Worm (Caenorhabditis elegans) whole organism, young adult: Measurements from ENCODE around the gene F54D10.5.

ENCODE experiments used
- B0261.1 ChIP-seq: sonication (generic microtip); optimal IDR thresholded peaks from 2 replicates; lab custom pipeline; 2016; ENCODE audit warnings: mild to moderate bottlenecking, missing genetic modification characterization, moderate library complexity, missing compliant biosample characterization
- C06A6.2 ChIP-seq: fragments of 200-800 bp; sonication (Bioruptor generic); conservative IDR thresholded peaks from 2 replicates; pipeline ENCODE4 v1.3.6; 2022; ENCODE audit warnings: missing genetic modification characterization, missing compliant biosample characterization
- C17E4.6 ChIP-seq: fragments of 200-800 bp; sonication (Bioruptor generic); IDR thresholded peaks from 2 replicates; pipeline ENCODE4 v1.3.6; 2022; ENCODE audit warnings: missing genetic modification reagents, missing genetic modification characterization, missing compliant biosample characterization
- F39B2.1 ChIP-seq: fragments of 200-800 bp; sonication (Bioruptor generic); IDR thresholded peaks from 2 replicates; pipeline ENCODE4 v1.3.6; 2022; ENCODE audit warnings: missing genetic modification reagents, missing genetic modification characterization, missing compliant biosample characterization
- F57A8.1 ChIP-seq: fragments of 200-800 bp; sonication (Bioruptor generic); optimal IDR thresholded peaks from 2 replicates; lab custom pipeline; 2018; ENCODE audit warnings: mild to moderate bottlenecking, missing genetic modification characterization, moderate library complexity, missing compliant biosample characterization
- K12H6.12 ChIP-seq: fragments of 200-800 bp; sonication (Bioruptor generic); optimal IDR thresholded peaks from 2 replicates; lab custom pipeline; 2018; ENCODE audit warnings: mild to moderate bottlenecking, missing genetic modification characterization, missing compliant biosample characterization
- T07F8.4 ChIP-seq: sonication (generic microtip); optimal IDR thresholded peaks from 2 replicates; lab custom pipeline; 2016; ENCODE audit warnings: mild to moderate bottlenecking, missing genetic modification characterization, moderate library complexity, missing compliant biosample characterization
- Y53F4B.3 ChIP-seq: fragments of 200-800 bp; sonication (Bioruptor generic); IDR thresholded peaks from 2 replicates; pipeline ENCODE4 v1.3.6; 2022; ENCODE audit warnings: missing genetic modification reagents, missing genetic modification characterization, missing compliant biosample characterization
- aptf-2 ChIP-seq: fragments of 200-800 bp; sonication (Bioruptor generic); conservative IDR thresholded peaks from 2 replicates; pipeline ENCODE4 v1.3.6; 2022; ENCODE audit warnings: missing genetic modification reagents, missing genetic modification characterization, missing compliant biosample characterization
- attf-5 ChIP-seq: fragments of 200-800 bp; sonication (Bioruptor generic); optimal IDR thresholded peaks from 2 replicates; lab custom pipeline; 2018; ENCODE audit warnings: mild to moderate bottlenecking, missing genetic modification characterization, missing compliant biosample characterization
- bed-2 ChIP-seq: fragments of 200-800 bp; sonication (Bioruptor generic); IDR thresholded peaks from 2 replicates; pipeline ENCODE4 v1.3.6; 2022; ENCODE audit warnings: missing genetic modification reagents, missing genetic modification characterization, missing compliant biosample characterization
- ccch-3 ChIP-seq: fragments of 200-800 bp; sonication (Bioruptor generic); optimal IDR thresholded peaks from 2 replicates; lab custom pipeline; 2018; ENCODE audit warnings: mild to moderate bottlenecking, missing genetic modification characterization, missing compliant biosample characterization
- cebp-1 ChIP-seq, 2 experiments: fragments of 200-800 bp in 1 of 2; sonication (Bioruptor generic) in 1 of 2; sonication (generic microtip) in 1 of 2; IDR thresholded peaks in 1 of 2; optimal IDR thresholded peaks in 1 of 2; 2 replicates each; pipeline versions ENCODE4 v1.3.6 to Lab custom; 2017 to 2022; ENCODE audit warnings: missing compliant biosample characterization in 2 of 2, missing genetic modification characterization in 2 of 2, mild to moderate bottlenecking in 1 of 2, missing genetic modification reagents in 1 of 2, moderate library complexity in 1 of 2
- ceh-100 ChIP-seq: fragments of 200-800 bp; sonication (Bioruptor generic); IDR thresholded peaks from 2 replicates; pipeline ENCODE4 v1.3.6; 2022; ENCODE audit warnings: missing genetic modification reagents, missing genetic modification characterization, missing compliant biosample characterization
- ceh-91 ChIP-seq: fragments of 200-800 bp; sonication (Bioruptor generic); IDR thresholded peaks from 2 replicates; pipeline ENCODE4 v1.3.6; 2022; ENCODE audit warnings: missing genetic modification reagents, missing genetic modification characterization, missing compliant biosample characterization
- die-1 ChIP-seq: sonication (generic microtip); optimal IDR thresholded peaks from 2 replicates; lab custom pipeline; 2016; ENCODE audit warnings: missing genotype, mild to moderate bottlenecking, missing genetic modification characterization, missing compliant biosample characterization
- dox-1 ChIP-seq: fragments of 200-800 bp; sonication (Bioruptor generic); IDR thresholded peaks from 2 replicates; pipeline ENCODE4 v1.3.6; 2022; ENCODE audit warnings: missing genetic modification reagents, missing genetic modification characterization, missing compliant biosample characterization
- dpff-1 ChIP-seq: sonication (generic microtip); optimal IDR thresholded peaks from 2 replicates; lab custom pipeline; 2017; ENCODE audit warnings: mild to moderate bottlenecking, missing genetic modification characterization, missing compliant biosample characterization
- dpl-1 ChIP-seq: fragments of 150-350 bp; optimal IDR thresholded peaks from 2 replicates; lab custom pipeline; 2014; ENCODE audit warnings: missing biosample characterization, missing genetic modification reagents, missing genetic modification characterization
- ekl-4 ChIP-seq: fragments of 200-800 bp; sonication (Bioruptor generic); IDR thresholded peaks from 2 replicates; pipeline ENCODE4 v1.3.6; 2022; ENCODE audit warnings: missing genetic modification reagents, missing genetic modification characterization, missing compliant biosample characterization
- him-1 ChIP-seq: sonication (generic microtip); optimal IDR thresholded peaks from 2 replicates; lab custom pipeline; 2016; ENCODE audit warnings: missing genotype, missing genetic modification reagents, missing genetic modification characterization, missing compliant biosample characterization
- hlh-26 ChIP-seq: fragments of 200-800 bp; sonication (Bioruptor generic); conservative IDR thresholded peaks from 2 replicates; pipeline ENCODE4 v1.3.6; 2022; ENCODE audit warnings: missing genetic modification reagents, missing genetic modification characterization, missing compliant biosample characterization
- hmg-1.2 ChIP-seq: fragments of 200-800 bp; sonication (Bioruptor generic); IDR thresholded peaks from 2 replicates; pipeline ENCODE4 v1.3.6; 2022; ENCODE audit warnings: missing genetic modification reagents, missing genetic modification characterization, missing compliant biosample characterization
- lag-1 ChIP-seq: fragments of 200-800 bp; sonication (Bioruptor generic); IDR thresholded peaks from 2 replicates; pipeline ENCODE4 v1.3.6; 2022; ENCODE audit warnings: missing genetic modification reagents, missing genetic modification characterization, missing compliant biosample characterization
- let-607 ChIP-seq, 2 experiments: fragments of 200-800 bp in 1 of 2; sonication (Bioruptor generic) in 1 of 2; sonication (generic microtip) in 1 of 2; optimal IDR thresholded peaks; 2 replicates each; lab custom pipeline; 2016 to 2018; ENCODE audit warnings: mild to moderate bottlenecking in 2 of 2, missing compliant biosample characterization in 2 of 2, missing genetic modification characterization in 2 of 2, moderate library complexity in 2 of 2, missing genotype in 1 of 2
- lin-40 ChIP-seq: sonication (generic microtip); optimal IDR thresholded peaks from 2 replicates; lab custom pipeline; 2016; ENCODE audit warnings: missing genetic modification characterization, mild to moderate bottlenecking, missing compliant biosample characterization, missing genotype, missing genetic modification reagents
- lsl-1 ChIP-seq: fragments of 200-800 bp; sonication (Bioruptor generic); optimal IDR thresholded peaks from 2 replicates; lab custom pipeline; 2018; ENCODE audit warnings: mild to moderate bottlenecking, missing genetic modification characterization, moderate library complexity, missing compliant biosample characterization
- madf-10 ChIP-seq: sonication (generic microtip); optimal IDR thresholded peaks from 2 replicates; lab custom pipeline; 2016; ENCODE audit warnings: mild to moderate bottlenecking, missing genetic modification characterization, missing compliant biosample characterization
- madf-6 ChIP-seq: fragments of 200-800 bp; sonication (Bioruptor generic); IDR thresholded peaks from 2 replicates; pipeline ENCODE4 v1.3.6; 2022; ENCODE audit warnings: missing genetic modification reagents, missing genetic modification characterization, missing compliant biosample characterization
- madf-8 ChIP-seq: fragments of 200-800 bp; sonication (Bioruptor generic); conservative IDR thresholded peaks from 2 replicates; pipeline ENCODE4 v1.3.6; 2022; ENCODE audit warnings: missing genetic modification reagents, missing genetic modification characterization, missing compliant biosample characterization
- mcd-1 ChIP-seq: fragments of 200-800 bp; sonication (Bioruptor generic); IDR thresholded peaks from 2 replicates; pipeline ENCODE4 v1.3.6; 2022; ENCODE audit warnings: missing genetic modification reagents, missing genetic modification characterization, missing compliant biosample characterization
- nhr-80 ChIP-seq: sonication (generic microtip); optimal IDR thresholded peaks from 2 replicates; lab custom pipeline; 2016; ENCODE audit warnings: missing genetic modification characterization, missing compliant biosample characterization
- pbrm-1 ChIP-seq: fragments of 200-800 bp; sonication (Bioruptor generic); IDR thresholded peaks from 2 replicates; pipeline ENCODE4 v1.3.6; 2022; ENCODE audit warnings: missing genetic modification reagents, missing genetic modification characterization, missing compliant biosample characterization
- rec-8 ChIP-seq, 2 experiments: sonication (generic microtip); optimal IDR thresholded peaks; 2 replicates each; lab custom pipeline; 2016; ENCODE audit warnings: mild to moderate bottlenecking in 2 of 2, missing genetic modification characterization in 2 of 2, missing genetic modification reagents in 2 of 2, missing genotype in 2 of 2, missing biosample characterization in 1 of 2, missing compliant biosample characterization in 1 of 2, moderate library complexity in 1 of 2
- rpc-1 ChIP-seq, 2 experiments: fragments of 150-350 bp in 1 of 2; sonication (generic microtip) in 1 of 2; optimal IDR thresholded peaks; 2 replicates each; lab custom pipeline; 2014 to 2018; ENCODE audit warnings: missing biosample characterization in 1 of 2, missing genetic modification characterization in 1 of 2, missing genetic modification reagents in 1 of 2, missing genotype in 1 of 2
- snpc-1.1 ChIP-seq: sonication (generic microtip); optimal IDR thresholded peaks from 2 replicates; lab custom pipeline; 2017; ENCODE audit warnings: missing genetic modification characterization, mild to moderate bottlenecking, missing compliant biosample characterization, antibody characterized with exemption, moderate library complexity, missing genotype, missing genetic modification reagents; ENCODE audit not compliant: insufficient read depth
- snpc-1.3 ChIP-seq: sonication (generic microtip); optimal IDR thresholded peaks from 2 replicates; lab custom pipeline; 2017; ENCODE audit warnings: missing genetic modification characterization, mild to moderate bottlenecking, missing compliant biosample characterization, antibody characterized with exemption, moderate library complexity, missing genotype, missing genetic modification reagents; ENCODE audit not compliant: insufficient read depth
- snpc-4 ChIP-seq, 5 experiments: fragments of 150-350 bp in 1 of 5; sonication (generic microtip) in 4 of 5; optimal IDR thresholded peaks; 2 replicates each; lab custom pipeline; 2014 to 2018; ENCODE audit warnings: missing genetic modification characterization in 5 of 5, missing biosample characterization in 3 of 5, antibody characterized with exemption in 2 of 5, mild to moderate bottlenecking in 2 of 5, missing compliant biosample characterization in 2 of 5, missing genotype in 2 of 5, moderate library complexity in 2 of 5, missing genetic modification reagents in 1 of 5
- tbp1 ChIP-seq: fragments of 200-800 bp; sonication (Bioruptor generic); optimal IDR thresholded peaks from 2 replicates; lab custom pipeline; 2018; ENCODE audit warnings: mild to moderate bottlenecking, missing genetic modification characterization, missing compliant biosample characterization
- tbx-9 ChIP-seq: sonication (generic microtip); optimal IDR thresholded peaks from 2 replicates; lab custom pipeline; 2016; ENCODE audit warnings: borderline replicate concordance, missing genetic modification characterization, inconsistent platforms, missing compliant biosample characterization
- xnd-1 ChIP-seq: sonication (generic microtip); optimal IDR thresholded peaks from 2 replicates; lab custom pipeline; 2016; ENCODE audit warnings: missing genotype, missing genetic modification reagents, missing genetic modification characterization, missing compliant biosample characterization
- zfh-2 ChIP-seq: fragments of 200-800 bp; sonication (Bioruptor generic); conservative IDR thresholded peaks from 2 replicates; pipeline ENCODE4 v1.3.6; 2022; ENCODE audit warnings: missing genetic modification reagents, missing genetic modification characterization, missing compliant biosample characterization

The F54D10.5 gene

DNA sequence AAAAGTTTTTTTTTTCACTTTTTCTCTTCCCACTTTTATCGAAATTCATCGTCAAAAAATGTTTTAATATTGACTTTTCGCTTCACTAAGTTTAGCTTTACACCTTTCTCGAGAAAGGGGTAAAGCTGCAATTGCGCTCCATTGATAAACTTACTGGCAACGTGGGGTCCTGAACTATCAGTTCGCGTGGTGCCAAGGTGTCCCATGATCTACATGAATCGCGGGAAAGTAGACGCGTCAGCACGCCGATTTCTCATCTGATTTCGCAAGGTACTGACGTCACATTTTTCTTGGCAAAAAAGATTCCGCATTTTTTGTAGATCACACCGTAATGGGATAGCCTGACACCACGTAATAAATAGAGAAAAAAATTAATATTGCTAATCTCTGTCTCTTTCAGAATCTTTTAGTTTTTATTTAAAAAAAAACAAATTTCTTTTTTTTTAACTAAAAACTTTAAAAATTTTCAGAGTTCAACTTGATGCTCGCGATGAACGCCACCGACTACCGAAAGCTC lies 3.9 kb upstream of the F54D10.5 start, which contains the start of gene lido-15:
lido-15 (plus strand) TSS at position 467 of the 517 bp plus-strand sequence.
- TF ChIP-seq dpl-1 (no peak), mcd-1 (GFP tag; lab: Robert Waterston, UW) (0 out of 2 replicates have a peak, but pooled peaks have one; percentile 27), cebp-1 (GFP tag; IDR thresholded peaks at IDR 0.05; lab: Robert Waterston, UW) (no peak), cebp-1 (tag; optimal IDR thresholded peaks at IDR 0.05; lab: Kevin White, UChicago) (peak; percentile 39), attf-5 (GFP tag; lab: Kevin White, UChicago) (peak; percentile 5), rpc-1 (optimal IDR thresholded peaks at IDR 0.05; lab: Kevin White, UChicago) (no peak), rpc-1 (tag; optimal IDR thresholded peaks at IDR 0.05; lab: Kevin White, UChicago) (no peak)

- TF ChIP-seq F39B2.1 (GFP tag; lab: Robert Waterston, UW) (no peak), lin-40 (tag; lab: Kevin White, UChicago) (peak; percentile 23), pbrm-1 (GFP tag; lab: Robert Waterston, UW) (no peak), mcd-1 (GFP tag; lab: Robert Waterston, UW) (0 out of 2 replicates have a peak, but pooled peaks have one; percentile 30), snpc-4 (GFP tag; optimal IDR thresholded peaks at IDR 0.05; lab: Kevin White, UChicago) (no peak), snpc-4 (tag; optimal IDR thresholded peaks at IDR 0.05; lab: Kevin White, UChicago) (peak in 1 of 4 experiments; percentile 33), die-1 (tag; lab: Kevin White, UChicago) (no peak), Y53F4B.3 (GFP tag; lab: Robert Waterston, UW) (no peak), F57A8.1 (GFP tag; lab: Kevin White, UChicago) (no peak), ceh-100 (no peak), dpff-1 (tag; lab: Kevin White, UChicago) (no peak), attf-5 (GFP tag; lab: Kevin White, UChicago) (peak; percentile 38), snpc-1.1 (tag; lab: Kevin White, UChicago) (no peak), zfh-2 (GFP tag; lab: Robert Waterston, UW) (peak; percentile 43; the same call in 1 of the 2 replicates), let-607 (tag; optimal IDR thresholded peaks at IDR 0.05; lab: Kevin White, UChicago) (no peak), nhr-80 (tag; lab: Kevin White, UChicago) (peak; percentile 87), hlh-26 (no peak), K12H6.12 (tag; lab: Kevin White, UChicago) (peak; percentile 42), ekl-4 (GFP tag; lab: Robert Waterston, UW) (no peak), C06A6.2 (GFP tag; lab: Robert Waterston, UW) (no peak), rec-8 (tag; optimal IDR thresholded peaks at IDR 0.05; lab: Kevin White, UChicago) (no peak), aptf-2 (GFP tag; lab: Robert Waterston, UW) (no peak), T07F8.4 (no peak), bed-2 (GFP tag; lab: Robert Waterston, UW) (no peak), C17E4.6 (GFP tag; lab: Robert Waterston, UW) (no peak), hmg-1.2 (GFP tag; lab: Robert Waterston, UW) (peak; percentile 93), dox-1 (peak; percentile 70), ccch-3 (GFP tag; lab: Kevin White, UChicago) (no peak), cebp-1 (GFP tag; IDR thresholded peaks at IDR 0.05; lab: Robert Waterston, UW) (no peak), cebp-1 (tag; optimal IDR thresholded peaks at IDR 0.05; lab: Kevin White, UChicago) (peak; percentile 37), ceh-91 (GFP tag; lab: Robert Waterston, UW) (no peak), madf-10 (tag; lab: Kevin White, UChicago) (no peak)
- TF ChIP-seq, all 124 proteins: peak for 10
These were observed 2.6 kb upstream of the F54D10.5 start for ce11 chrII:3810550-3810949.

DNA sequence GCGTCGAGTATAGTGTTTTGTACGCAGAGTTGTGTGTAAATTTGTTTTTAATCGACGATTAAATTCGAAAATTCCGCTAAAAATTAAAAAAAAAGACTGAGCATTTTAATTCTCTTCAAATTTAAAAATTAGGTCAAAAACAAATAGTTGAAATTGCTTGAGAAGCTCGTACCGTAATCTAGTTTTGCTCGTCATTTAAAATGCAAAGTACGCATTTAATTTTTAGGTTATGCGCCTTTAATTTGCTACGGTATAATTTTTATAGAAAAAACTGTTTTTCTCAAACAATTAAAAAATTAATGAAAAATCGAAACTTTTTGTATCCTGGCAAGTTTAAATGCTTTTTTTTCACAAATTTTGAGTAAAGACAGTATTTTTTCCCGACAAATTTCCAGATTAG lies 666 bp upstream of the F54D10.5 start:
- TF ChIP-seq tbx-9 (no peak), xnd-1 (tag; lab: Kevin White, UChicago) (peak; percentile 98), madf-8 (GFP tag; lab: Robert Waterston, UW) (peak; percentile 79), snpc-1.3 (tag; lab: Kevin White, UChicago) (peak; percentile 12), B0261.1 (no peak), tbp1 (GFP tag; lab: Kevin White, UChicago) (no peak), him-1 (tag; lab: Kevin White, UChicago) (peak; percentile 33), rpc-1 (optimal IDR thresholded peaks at IDR 0.05; lab: Kevin White, UChicago) (no peak), rpc-1 (tag; optimal IDR thresholded peaks at IDR 0.05; lab: Kevin White, UChicago) (no peak), lsl-1 (GFP tag; lab: Kevin White, UChicago) (peak; percentile 95), lag-1 (no peak), madf-6 (GFP tag; lab: Robert Waterston, UW) (peak; percentile 93)
